Worm (Caenorhabditis elegans) whole organism, L1 larva: ENCODE data around the gene lips-6.

ENCODE experiments used
- C16A3.4 ChIP-seq: fragments of 150-350 bp; optimal IDR thresholded peaks from 2 replicates; lab custom pipeline; 2014; ENCODE audit warnings: missing biosample characterization, missing genetic modification characterization
- C34B4.2 ChIP-seq: sonication (generic microtip); optimal IDR thresholded peaks from 2 replicates; lab custom pipeline; 2017; ENCODE audit warnings: mild to moderate bottlenecking, missing genetic modification characterization, missing compliant biosample characterization
- ceh-63 ChIP-seq: fragments of 200-800 bp; sonication (Bioruptor generic); optimal IDR thresholded peaks from 2 replicates; lab custom pipeline; 2018; ENCODE audit warnings: mild to moderate bottlenecking, missing genetic modification characterization, missing compliant biosample characterization
- ceh-8 ChIP-seq: fragments of 200-800 bp; sonication (Bioruptor generic); optimal IDR thresholded peaks from 2 replicates; lab custom pipeline; 2018; ENCODE audit warnings: mild to moderate bottlenecking, missing genetic modification characterization, moderate library complexity, missing compliant biosample characterization
- ceh-82 ChIP-seq, 3 experiments: fragments of 150-350 bp in 1 of 3; sonication (generic microtip) in 2 of 3; optimal IDR thresholded peaks; 2 replicates each; lab custom pipeline; 2014 to 2017; ENCODE audit warnings: missing biosample characterization in 3 of 3, missing genetic modification characterization in 3 of 3
- ceh-88 ChIP-seq: fragments of 200-800 bp; sonication (Bioruptor generic); IDR thresholded peaks from 2 replicates; pipeline ENCODE4 v1.3.6; 2022; ENCODE audit warnings: missing genetic modification characterization, missing compliant biosample characterization
- dpl-1 ChIP-seq, 3 experiments: fragments of 150-350 bp in 2 of 3; sonication (generic microtip) in 1 of 3; optimal IDR thresholded peaks; 2 replicates each; lab custom pipeline; 2014 to 2017; ENCODE audit warnings: missing biosample characterization in 3 of 3, missing genetic modification characterization in 3 of 3, missing genetic modification reagents in 3 of 3
- dsc-1 ChIP-seq: sonication (generic microtip); optimal IDR thresholded peaks from 2 replicates; lab custom pipeline; 2016; ENCODE audit warnings: mild to moderate bottlenecking, missing genetic modification characterization, missing compliant biosample characterization
- efl-3 ChIP-seq: fragments of 200-800 bp; sonication (Bioruptor generic); optimal IDR thresholded peaks from 2 replicates; lab custom pipeline; 2018; ENCODE audit warnings: mild to moderate bottlenecking, missing genetic modification characterization, missing compliant biosample characterization
- egl-27 ChIP-seq, 2 experiments: fragments of 150-350 bp in 1 of 2; sonication (generic microtip); optimal IDR thresholded peaks; 3 replicates each; lab custom pipeline; 2017 to 2018; ENCODE audit warnings: missing biosample characterization in 2 of 2, missing genetic modification characterization in 2 of 2, missing genetic modification reagents in 2 of 2
- elt-2 ChIP-seq: sonication (generic microtip); optimal IDR thresholded peaks from 2 replicates; lab custom pipeline; 2016; ENCODE audit warnings: missing genetic modification characterization, mild to moderate bottlenecking, inconsistent platforms, missing compliant biosample characterization, missing genetic modification reagents
- elt-3 ChIP-seq, 6 experiments: fragments of 150-350 bp in 1 of 6; sonication (generic microtip); optimal IDR thresholded peaks; 2 replicates each; lab custom pipeline; 2017 to 2018; ENCODE audit warnings: missing biosample characterization in 6 of 6, missing genetic modification characterization in 6 of 6, inconsistent platforms in 1 of 6
- fkh-4 ChIP-seq: sonication (generic microtip); optimal IDR thresholded peaks from 2 replicates; lab custom pipeline; 2016; ENCODE audit warnings: missing compliant biosample characterization, missing genetic modification characterization, borderline replicate concordance
- hlh-17 ChIP-seq: fragments of 200-800 bp; sonication (Bioruptor generic); optimal IDR thresholded peaks from 2 replicates; lab custom pipeline; 2018; ENCODE audit warnings: missing genetic modification characterization, mild to moderate bottlenecking, missing compliant biosample characterization, moderate library complexity, borderline replicate concordance
- irx-1 ChIP-seq: sonication (generic microtip); optimal IDR thresholded peaks from 2 replicates; lab custom pipeline; 2016; ENCODE audit warnings: missing genetic modification characterization, missing compliant biosample characterization
- isw-1 ChIP-seq: fragments of 200-800 bp; sonication (Bioruptor generic); IDR thresholded peaks from 2 replicates; pipeline ENCODE4 v1.3.6; 2022; ENCODE audit warnings: missing genetic modification characterization, missing compliant biosample characterization
- lin-13 ChIP-seq: fragments of 150-350 bp; optimal IDR thresholded peaks from 2 replicates; lab custom pipeline; 2014; ENCODE audit warnings: missing biosample characterization, missing genetic modification reagents, missing genetic modification characterization
- lin-14 ChIP-seq: fragments of 200-800 bp; sonication (Bioruptor generic); optimal IDR thresholded peaks from 2 replicates; lab custom pipeline; 2018; ENCODE audit warnings: mild to moderate bottlenecking, missing genetic modification characterization, moderate library complexity, missing compliant biosample characterization
- lin-15B ChIP-seq: fragments of 150-350 bp; sonication (generic microtip); optimal IDR thresholded peaks from 3 replicates; lab custom pipeline; 2014; ENCODE audit warnings: missing biosample characterization, missing genetic modification characterization
- lin-35 ChIP-seq, 2 experiments: fragments of 150-350 bp; optimal IDR thresholded peaks; 2 replicates each; lab custom pipeline; 2014; ENCODE audit warnings: missing biosample characterization in 2 of 2, missing genetic modification characterization in 2 of 2, missing genetic modification reagents in 2 of 2
- lin-39 ChIP-seq: fragments of 150-350 bp; optimal IDR thresholded peaks from 2 replicates; lab custom pipeline; 2014; ENCODE audit warnings: missing biosample characterization, missing genetic modification reagents, missing genetic modification characterization
- mab-9 ChIP-seq: fragments of 200-800 bp; sonication (Bioruptor generic); IDR thresholded peaks from 2 replicates; pipeline ENCODE4 v1.3.6; 2022; ENCODE audit warnings: missing genetic modification reagents, missing genetic modification characterization, missing compliant biosample characterization
- mdl-1 ChIP-seq, 2 experiments: fragments of 150-350 bp; optimal IDR thresholded peaks; 2 replicates each; lab custom pipeline; 2014 to 2017; ENCODE audit warnings: missing biosample characterization in 2 of 2, missing genetic modification characterization in 2 of 2, inconsistent platforms in 1 of 2
- mef-2 ChIP-seq: fragments of 150-350 bp; optimal IDR thresholded peaks from 2 replicates; lab custom pipeline; 2014; ENCODE audit warnings: missing biosample characterization, missing genetic modification characterization
- nhr-20 ChIP-seq: sonication (generic microtip); optimal IDR thresholded peaks from 2 replicates; lab custom pipeline; 2016; ENCODE audit warnings: mild to moderate bottlenecking, missing genetic modification characterization, missing compliant biosample characterization
- nhr-237 ChIP-seq: fragments of 150-350 bp; optimal IDR thresholded peaks from 2 replicates; lab custom pipeline; 2014; ENCODE audit warnings: missing biosample characterization, missing genetic modification characterization
- nhr-28 ChIP-seq: fragments of 150-350 bp; optimal IDR thresholded peaks from 2 replicates; lab custom pipeline; 2014; ENCODE audit warnings: missing biosample characterization, missing genetic modification characterization
- nhr-47 ChIP-seq: sonication (generic microtip); optimal IDR thresholded peaks from 2 replicates; lab custom pipeline; 2016; ENCODE audit warnings: mild to moderate bottlenecking, missing genetic modification characterization, moderate library complexity, missing compliant biosample characterization
- nhr-71 ChIP-seq: sonication (generic microtip); optimal IDR thresholded peaks from 2 replicates; lab custom pipeline; 2016; ENCODE audit warnings: mild to moderate bottlenecking, missing genetic modification characterization, moderate library complexity, missing compliant biosample characterization
- nhr-76 ChIP-seq: sonication (generic microtip); optimal IDR thresholded peaks from 2 replicates; lab custom pipeline; 2017; ENCODE audit warnings: missing biosample characterization, missing genetic modification characterization
- nhr-77 ChIP-seq: fragments of 150-350 bp; optimal IDR thresholded peaks from 2 replicates; lab custom pipeline; 2014; ENCODE audit warnings: missing biosample characterization, missing genetic modification characterization
- nhr-84 ChIP-seq: sonication (generic microtip); optimal IDR thresholded peaks from 2 replicates; lab custom pipeline; 2017; ENCODE audit warnings: missing biosample characterization, missing genetic modification characterization
- nhr-85 ChIP-seq: sonication (generic microtip); peaks from one replicate; lab custom pipeline; 2016; ENCODE audit warnings: missing genetic modification characterization, inconsistent platforms, missing compliant biosample characterization
- nhr-90 ChIP-seq: sonication (generic microtip); optimal IDR thresholded peaks from 2 replicates; lab custom pipeline; 2016; ENCODE audit warnings: mild to moderate bottlenecking, missing genetic modification characterization, missing compliant biosample characterization; ENCODE audit not compliant: poor library complexity
- pax-3 ChIP-seq: fragments of 200-800 bp; sonication (Bioruptor generic); optimal IDR thresholded peaks from 2 replicates; lab custom pipeline; 2018; ENCODE audit warnings: mild to moderate bottlenecking, missing genetic modification characterization, moderate library complexity, missing compliant biosample characterization
- snpc-4 ChIP-seq: fragments of 150-350 bp; optimal IDR thresholded peaks from 2 replicates; lab custom pipeline; 2014; ENCODE audit warnings: missing biosample characterization, missing genetic modification characterization
- swsn-7 ChIP-seq: sonication (generic microtip); optimal IDR thresholded peaks from 2 replicates; lab custom pipeline; 2016; ENCODE audit warnings: missing genetic modification characterization, missing compliant biosample characterization
- unc-130 ChIP-seq: fragments of 150-350 bp; optimal IDR thresholded peaks from 2 replicates; lab custom pipeline; 2017; ENCODE audit warnings: missing biosample characterization, missing genetic modification characterization, inconsistent platforms
- unc-62 ChIP-seq: fragments of 150-350 bp; optimal IDR thresholded peaks from 2 replicates; lab custom pipeline; 2014; ENCODE audit warnings: missing biosample characterization, missing genetic modification reagents, missing genetic modification characterization
- unc-86 ChIP-seq: sonication (generic microtip); optimal IDR thresholded peaks from 2 replicates; lab custom pipeline; 2016; ENCODE audit warnings: missing genetic modification characterization, missing compliant biosample characterization
- unc-98 ChIP-seq: fragments of 200-800 bp; sonication (Bioruptor generic); IDR thresholded peaks from 2 replicates; pipeline ENCODE4 v1.3.6; 2022; ENCODE audit warnings: missing genetic modification characterization, missing compliant biosample characterization
- vab-15 ChIP-seq: sonication (generic microtip); optimal IDR thresholded peaks from 2 replicates; lab custom pipeline; 2017; ENCODE audit warnings: missing genotype, mild to moderate bottlenecking, missing genetic modification characterization, missing compliant biosample characterization
- zip-4 ChIP-seq: fragments of 200-800 bp; sonication (Bioruptor generic); optimal IDR thresholded peaks from 2 replicates; lab custom pipeline; 2018; ENCODE audit warnings: mild to moderate bottlenecking, missing genetic modification characterization, moderate library complexity, missing compliant biosample characterization
- ztf-11 ChIP-seq, 2 experiments: sonication (generic microtip); optimal IDR thresholded peaks; 2 replicates each; lab custom pipeline; 2016 to 2017; ENCODE audit warnings: missing genetic modification characterization in 2 of 2, missing biosample characterization in 1 of 2, missing compliant biosample characterization in 1 of 2

Gene lips-6

ce11 chrIV:12010377-12010776, 5.1 kb downstream of the lips-6 start (continued):
- TF ChIP-seq nhr-71 (tag; lab: Kevin White, UChicago) (peak; percentile 77), mdl-1 (tag; optimal IDR thresholded peaks at IDR 0.05; lab: Kevin White, UChicago) (peak in 1 of 2 experiments; percentile 35), nhr-77 (tag; lab: Kevin White, UChicago) (no peak), isw-1 (no peak), unc-86 (tag; lab: Kevin White, UChicago) (no peak), irx-1 (no peak), nhr-85 (tag; lab: Kevin White, UChicago) (no peak), nhr-237 (no peak), lin-39 (tag; lab: Kevin White, UChicago) (peak; percentile 8), nhr-28 (tag; lab: Kevin White, UChicago) (no peak), nhr-76 (tag; lab: Kevin White, UChicago) (no peak), mab-9 (GFP tag; lab: Robert Waterston, UW) (no peak), zip-4 (GFP tag; lab: Kevin White, UChicago) (no peak), lin-14 (GFP tag; lab: Kevin White, UChicago) (peak; percentile 87), mef-2 (tag; lab: Kevin White, UChicago) (no peak), pax-3 (tag; lab: Kevin White, UChicago) (no peak), ceh-82 (tag; optimal IDR thresholded peaks at IDR 0.05; lab: Kevin White, UChicago) (no peak), fkh-4 (no peak), vab-15 (tag; lab: Kevin White, UChicago) (no peak), elt-2 (tag; lab: Kevin White, UChicago) (no peak), lin-13 (GFP tag; lab: Kevin White, UChicago) (no peak), egl-27 (tag; optimal IDR thresholded peaks at IDR 0.05; lab: Kevin White, UChicago) (no peak), hlh-17 (GFP tag; lab: Kevin White, UChicago) (no peak), nhr-84 (tag; lab: Kevin White, UChicago) (no peak), dsc-1 (peak; percentile 55), elt-3 (tag; optimal IDR thresholded peaks at IDR 0.05; lab: Kevin White, UChicago) (no peak), C16A3.4 (no peak), ceh-63 (GFP tag; lab: Kevin White, UChicago) (no peak), ztf-11 (tag; optimal IDR thresholded peaks at IDR 0.05; lab: Kevin White, UChicago) (no peak), unc-130 (tag; lab: Kevin White, UChicago) (no peak), C34B4.2 (tag; lab: Kevin White, UChicago) (no peak), dpl-1 (GFP tag; optimal IDR thresholded peaks at IDR 0.05; lab: Kevin White, UChicago) (no peak), unc-62 (GFP tag; lab: Kevin White, UChicago) (no peak), nhr-90 (tag; lab: Kevin White, UChicago) (no peak), lin-35 (GFP tag; optimal IDR thresholded peaks at IDR 0.05; lab: Kevin White, UChicago) (no peak), snpc-4 (no peak), lin-15B (tag; lab: Kevin White, UChicago) (no peak), nhr-20 (peak; percentile 30), unc-98 (GFP tag; lab: Robert Waterston, UW) (peak; percentile 42; the same call in 1 of the 2 replicates), efl-3 (GFP tag; lab: Kevin White, UChicago) (no peak), swsn-7 (tag; lab: Kevin White, UChicago) (peak; percentile 22), nhr-47 (tag; lab: Kevin White, UChicago) (no peak), ceh-88 (GFP tag; lab: Robert Waterston, UW) (no peak), ceh-8 (GFP tag; lab: Kevin White, UChicago) (no peak)
